Fruit fly (Drosophila melanogaster) whole organism, prepupa: ENCODE data around the gene CG11369.

ENCODE experiments used
- Blimp-1 ChIP-seq: fragments of 200-800 bp; sonication (Bioruptor generic); optimal IDR thresholded peaks from 3 replicates; lab custom pipeline; 2017; ENCODE audit warnings: missing biosample characterization, missing genetic modification characterization, mild to moderate bottlenecking, moderate library complexity, missing genetic modification reagents
- CG10631 ChIP-seq: fragments of 200-800 bp; sonication (Bioruptor generic); optimal IDR thresholded peaks from 2 replicates; lab custom pipeline; 2016; ENCODE audit warnings: missing biosample characterization, missing genetic modification characterization
- CG11762 ChIP-seq: fragments of 200-800 bp; sonication (Bioruptor generic); optimal IDR thresholded peaks from 3 replicates; lab custom pipeline; 2016; ENCODE audit warnings: missing biosample characterization, missing genetic modification characterization; ENCODE audit not compliant: insufficient read depth
- CG11902 ChIP-seq: fragments of 200-800 bp; sonication (Bioruptor generic); optimal IDR thresholded peaks from 3 replicates; lab custom pipeline; 2016; ENCODE audit warnings: missing biosample characterization, missing genetic modification characterization
- CG15336 ChIP-seq: fragments of 200-800 bp; sonication (Bioruptor generic); IDR thresholded peaks from 2 replicates; pipeline ENCODE4 v1.3.6; 2022; ENCODE audit warnings: missing biosample characterization, missing genetic modification characterization
- CG1621 ChIP-seq: fragments of 200-800 bp; sonication (Bioruptor generic); optimal IDR thresholded peaks from 3 replicates; lab custom pipeline; 2018; ENCODE audit warnings: missing biosample characterization, mild to moderate bottlenecking, missing genetic modification characterization
- CG16779 ChIP-seq: fragments of 200-800 bp; sonication (Bioruptor generic); optimal IDR thresholded peaks from 3 replicates; lab custom pipeline; 2017; ENCODE audit warnings: missing biosample characterization, mild to moderate bottlenecking, missing genetic modification characterization
- CG3032 ChIP-seq: fragments of 200-800 bp; optimal IDR thresholded peaks from 2 replicates; lab custom pipeline; 2019; ENCODE audit warnings: missing biosample characterization, mild to moderate bottlenecking, missing genetic modification characterization, moderate library complexity
- CG31627 ChIP-seq: fragments of 200-800 bp; sonication (Bioruptor generic); optimal IDR thresholded peaks from 3 replicates; lab custom pipeline; 2016; ENCODE audit warnings: missing biosample characterization, missing genetic modification characterization
- CG32006 ChIP-seq: fragments of 200-800 bp; sonication (Bioruptor generic); optimal IDR thresholded peaks from 3 replicates; lab custom pipeline; 2017; ENCODE audit warnings: missing biosample characterization, mild to moderate bottlenecking, missing genetic modification characterization
- CG34406 ChIP-seq: fragments of 200-800 bp; sonication (Bioruptor generic); optimal IDR thresholded peaks from 3 replicates; lab custom pipeline; 2016; ENCODE audit warnings: missing biosample characterization, missing genetic modification characterization
- CG3919 ChIP-seq: fragments of 200-800 bp; sonication (Bioruptor generic); optimal IDR thresholded peaks from 3 replicates; lab custom pipeline; 2016; ENCODE audit warnings: missing biosample characterization, missing genetic modification characterization
- CG4318 ChIP-seq: fragments of 200-800 bp; sonication (Bioruptor generic); optimal IDR thresholded peaks from 3 replicates; lab custom pipeline; 2017; ENCODE audit warnings: missing biosample characterization, mild to moderate bottlenecking, missing genetic modification characterization
- CG6163 ChIP-seq: fragments of 200-800 bp; sonication (Bioruptor generic); IDR thresholded peaks from 3 replicates; pipeline ENCODE4 v1.3.6; 2022; ENCODE audit warnings: missing biosample characterization, missing genetic modification characterization
- CG6276 ChIP-seq: fragments of 200-800 bp; sonication (Bioruptor generic); optimal IDR thresholded peaks from 2 replicates; lab custom pipeline; 2017; ENCODE audit warnings: missing biosample characterization, mild to moderate bottlenecking, missing genetic modification characterization
- CG6792 ChIP-seq: fragments of 200-800 bp; sonication (Bioruptor generic); optimal IDR thresholded peaks from 3 replicates; lab custom pipeline; 2016; ENCODE audit warnings: missing biosample characterization, missing genetic modification characterization
- CG6854 ChIP-seq: fragments of 200-800 bp; sonication (Bioruptor generic); optimal IDR thresholded peaks from 2 replicates; lab custom pipeline; 2017; ENCODE audit warnings: missing biosample characterization, mild to moderate bottlenecking, missing genetic modification characterization
- CG7368 ChIP-seq: fragments of 200-800 bp; sonication (Bioruptor generic); optimal IDR thresholded peaks from 3 replicates; lab custom pipeline; 2016; ENCODE audit warnings: missing biosample characterization, missing genetic modification characterization
- CG8119 ChIP-seq: fragments of 200-800 bp; sonication (Bioruptor generic); IDR thresholded peaks from 3 replicates; pipeline ENCODE4 v1.3.6; 2022; ENCODE audit warnings: missing biosample characterization, missing genetic modification characterization
- CG8319 ChIP-seq: fragments of 200-800 bp; sonication (Bioruptor generic); optimal IDR thresholded peaks from 3 replicates; lab custom pipeline; 2016; ENCODE audit warnings: missing biosample characterization, missing genetic modification characterization
- CG8632 ChIP-seq: fragments of 200-800 bp; sonication (Bioruptor generic); optimal IDR thresholded peaks from 3 replicates; lab custom pipeline; 2016; ENCODE audit warnings: missing biosample characterization, missing genetic modification characterization
- Eip75B ChIP-seq: fragments of 200-800 bp; sonication (Bioruptor generic); optimal IDR thresholded peaks from 3 replicates; lab custom pipeline; 2016; ENCODE audit warnings: missing biosample characterization, missing genetic modification characterization
- Eip78C ChIP-seq: fragments of 200-800 bp; sonication (Bioruptor generic); peaks from one replicate; lab custom pipeline; 2016; ENCODE audit warnings: missing biosample characterization, missing genetic modification characterization
- Eip93F ChIP-seq: fragments of 200-800 bp; sonication (Bioruptor generic); optimal IDR thresholded peaks from 2 replicates; lab custom pipeline; 2016; ENCODE audit warnings: missing biosample characterization, mild to moderate bottlenecking, missing genetic modification characterization
- Ets21C ChIP-seq: fragments of 200-800 bp; sonication (Bioruptor generic); optimal IDR thresholded peaks from 3 replicates; lab custom pipeline; 2016; ENCODE audit warnings: missing biosample characterization, missing genetic modification characterization
- Ets96B ChIP-seq: fragments of 200-800 bp; optimal IDR thresholded peaks from 2 replicates; lab custom pipeline; 2019; ENCODE audit warnings: missing biosample characterization, mild to moderate bottlenecking, missing genetic modification characterization, moderate library complexity
- Gug ChIP-seq: fragments of 200-800 bp; sonication (Bioruptor generic); IDR thresholded peaks from 2 replicates; pipeline ENCODE4 v1.3.6; 2022; ENCODE audit warnings: missing biosample characterization, missing genetic modification characterization
- Hr38 ChIP-seq: sonication (Bioruptor generic); optimal IDR thresholded peaks from 2 replicates; lab custom pipeline; 2016; ENCODE audit warnings: missing biosample characterization, missing genetic modification characterization
- Hr39 ChIP-seq: fragments of 200-800 bp; sonication (Bioruptor generic); optimal IDR thresholded peaks from 2 replicates; lab custom pipeline; 2016; ENCODE audit warnings: missing biosample characterization, missing genetic modification characterization
- Hr4 ChIP-seq: fragments of 200-800 bp; sonication (Bioruptor generic); optimal IDR thresholded peaks from 3 replicates; lab custom pipeline; 2016; ENCODE audit warnings: missing biosample characterization, missing genetic modification characterization
- Lpt ChIP-seq: fragments of 200-800 bp; sonication (Bioruptor generic); optimal IDR thresholded peaks from 3 replicates; lab custom pipeline; 2016; ENCODE audit warnings: missing biosample characterization, missing genetic modification characterization
- Met ChIP-seq: fragments of 200-800 bp; sonication (Bioruptor generic); optimal IDR thresholded peaks from 3 replicates; lab custom pipeline; 2016; ENCODE audit warnings: missing biosample characterization, missing genetic modification characterization
- OdsH ChIP-seq: fragments of 200-800 bp; sonication (Bioruptor generic); optimal IDR thresholded peaks from 3 replicates; lab custom pipeline; 2016; ENCODE audit warnings: missing biosample characterization, missing genetic modification characterization
- Smox ChIP-seq: fragments of 200-800 bp; sonication (Bioruptor generic); optimal IDR thresholded peaks from 3 replicates; lab custom pipeline; 2016; ENCODE audit warnings: missing biosample characterization, missing genetic modification characterization
- Sox102F ChIP-seq: fragments of 200-800 bp; sonication (Bioruptor generic); optimal IDR thresholded peaks from 2 replicates; lab custom pipeline; 2016; ENCODE audit warnings: missing biosample characterization, mild to moderate bottlenecking, missing genetic modification characterization
- Sox14 ChIP-seq: fragments of 200-800 bp; sonication (Bioruptor generic); optimal IDR thresholded peaks from 3 replicates; lab custom pipeline; 2016; ENCODE audit warnings: missing biosample characterization, missing genetic modification characterization
- Sox15 ChIP-seq: fragments of 200-800 bp; sonication (Bioruptor generic); optimal IDR thresholded peaks from 3 replicates; lab custom pipeline; 2016; ENCODE audit warnings: missing biosample characterization, missing genetic modification characterization
- cyc ChIP-seq: fragments of 200-800 bp; sonication (Bioruptor generic); optimal IDR thresholded peaks from 3 replicates; lab custom pipeline; 2016; ENCODE audit warnings: missing biosample characterization, missing genetic modification characterization
- dac ChIP-seq: fragments of 200-800 bp; sonication (Bioruptor generic); optimal IDR thresholded peaks from 2 replicates; lab custom pipeline; 2017; ENCODE audit warnings: missing biosample characterization, mild to moderate bottlenecking, missing genetic modification characterization
- dsx ChIP-seq: fragments of 200-800 bp; optimal IDR thresholded peaks from 3 replicates; lab custom pipeline; 2019; ENCODE audit warnings: missing biosample characterization, mild to moderate bottlenecking, missing genetic modification characterization, moderate library complexity; ENCODE audit not compliant: poor library complexity, severe bottlenecking
- eg ChIP-seq: fragments of 200-800 bp; sonication (Bioruptor generic); IDR thresholded peaks from 3 replicates; pipeline ENCODE4 v1.3.6; 2022; ENCODE audit warnings: missing biosample characterization, missing genetic modification characterization
- esn ChIP-seq: fragments of 200-800 bp; sonication (Bioruptor generic); optimal IDR thresholded peaks from 2 replicates; lab custom pipeline; 2016; ENCODE audit warnings: missing biosample characterization, mild to moderate bottlenecking, missing genetic modification characterization, moderate library complexity
- fd59A ChIP-seq: fragments of 200-800 bp; sonication (Bioruptor generic); optimal IDR thresholded peaks from 2 replicates; lab custom pipeline; 2017; ENCODE audit warnings: missing biosample characterization, mild to moderate bottlenecking, missing genetic modification characterization, missing genetic modification reagents
- fd85E ChIP-seq: fragments of 200-800 bp; sonication (Bioruptor generic); optimal IDR thresholded peaks from 3 replicates; lab custom pipeline; 2016; ENCODE audit warnings: missing biosample characterization, missing genetic modification characterization
- fkh ChIP-seq: fragments of 200-800 bp; sonication (Bioruptor generic); optimal IDR thresholded peaks from 3 replicates; lab custom pipeline; 2017; ENCODE audit warnings: missing biosample characterization, mild to moderate bottlenecking, missing genetic modification characterization, moderate library complexity
- lz ChIP-seq: fragments of 200-800 bp; sonication (Bioruptor generic); optimal IDR thresholded peaks from 3 replicates; lab custom pipeline; 2016; ENCODE audit warnings: missing biosample characterization, missing genetic modification characterization
- net ChIP-seq: fragments of 200-800 bp; sonication (Bioruptor generic); optimal IDR thresholded peaks from 3 replicates; lab custom pipeline; 2016; ENCODE audit warnings: missing biosample characterization, missing genetic modification characterization
- pdm3 ChIP-seq: fragments of 200-800 bp; sonication (Bioruptor generic); optimal IDR thresholded peaks from 3 replicates; lab custom pipeline; 2016; ENCODE audit warnings: missing biosample characterization, missing genetic modification characterization
- salr ChIP-seq, 2 experiments: fragments of 200-800 bp; sonication (Bioruptor generic); optimal IDR thresholded peaks; 3 replicates each; lab custom pipeline; 2016 to 2018; ENCODE audit warnings: missing biosample characterization in 2 of 2, missing genetic modification characterization in 2 of 2, mild to moderate bottlenecking in 1 of 2
- spab ChIP-seq: fragments of 200-800 bp; sonication (Bioruptor generic); optimal IDR thresholded peaks from 2 replicates; lab custom pipeline; 2017; ENCODE audit warnings: missing biosample characterization, mild to moderate bottlenecking, missing genetic modification characterization, missing genetic modification reagents
- ss ChIP-seq, 2 experiments: fragments of 200-800 bp; sonication (Bioruptor generic); optimal IDR thresholded peaks; 2 replicates in 1 of 2; 3 replicates in 1 of 2; lab custom pipeline; 2017 to 2018; ENCODE audit warnings: mild to moderate bottlenecking in 2 of 2, missing biosample characterization in 2 of 2, missing genetic modification characterization in 2 of 2, moderate library complexity in 1 of 2
- svp ChIP-seq: fragments of 200-800 bp; sonication (Bioruptor generic); peaks from one replicate; lab custom pipeline; 2016; ENCODE audit warnings: missing biosample characterization, missing genetic modification characterization
- vri ChIP-seq: fragments of 200-800 bp; sonication (Bioruptor generic); optimal IDR thresholded peaks from 3 replicates; lab custom pipeline; 2016; ENCODE audit warnings: missing biosample characterization, mild to moderate bottlenecking, missing genetic modification characterization

The CG11369 gene

dm6 chrX:7556270-7556669, 17.8 kb upstream of the CG11369 start:
- TF ChIP-seq Eip78C (GFP tag; lab: Kevin White, UChicago) = peak; percentile 79
- no peak for TF ChIP-seq fkh (GFP tag; lab: Kevin White, UChicago)
- TF ChIP-seq ss (GFP tag; optimal IDR thresholded peaks at IDR 0.05; lab: Kevin White, UChicago) = peak; percentile 14 to 17
- no peak for TF ChIP-seq CG6854
- no peak for TF ChIP-seq CG8632 (GFP tag; lab: Kevin White, UChicago)
- no peak for TF ChIP-seq Gug
- peak; percentile 27 for TF ChIP-seq cyc (GFP tag; lab: Kevin White, UChicago)
- peak; percentile 18 for TF ChIP-seq CG32006 (GFP tag; lab: Kevin White, UChicago)
- no peak for TF ChIP-seq fd85E (GFP tag; lab: Kevin White, UChicago)
- TF ChIP-seq CG11902 (GFP tag; lab: Kevin White, UChicago) = no peak
- peak; percentile 8 for TF ChIP-seq CG10631 (GFP tag; lab: Kevin White, UChicago)
- no peak for TF ChIP-seq Sox14 (GFP tag; lab: Kevin White, UChicago)
- no peak for TF ChIP-seq Hr4 (GFP tag; lab: Kevin White, UChicago)
- no peak for TF ChIP-seq Sox15 (GFP tag; lab: Kevin White, UChicago)
- no peak for TF ChIP-seq Blimp-1 (GFP tag; lab: Kevin White, UChicago)
- no peak for TF ChIP-seq CG16779 (tag; lab: Kevin White, UChicago)
- peak; percentile 46 for TF ChIP-seq esn (GFP tag; lab: Kevin White, UChicago)
- peak; percentile 27 for TF ChIP-seq Smox (GFP tag; lab: Kevin White, UChicago)
- no peak for TF ChIP-seq Lpt
- TF ChIP-seq CG11762 (GFP tag; lab: Kevin White, UChicago) = no peak
- TF ChIP-seq fd59A = peak; percentile 15
- TF ChIP-seq svp (GFP tag; lab: Kevin White, UChicago) = peak; percentile 81
- peak; percentile 51 for TF ChIP-seq CG3919 (GFP tag; lab: Kevin White, UChicago)
- no peak for TF ChIP-seq CG6276 (GFP tag; lab: Kevin White, UChicago)
- peak; percentile 32 for TF ChIP-seq CG3032
- TF ChIP-seq Ets21C (GFP tag; lab: Kevin White, UChicago) = no peak
- 0 out of 3 replicates have a peak, but pooled peaks have one; percentile 38 for TF ChIP-seq CG8119 (GFP tag; lab: Robert Waterston, UW)
- TF ChIP-seq spab (GFP tag; lab: Kevin White, UChicago) = peak; percentile 21
- peak; percentile 49; the same call in 2 of the 3 replicates for TF ChIP-seq CG6163 (GFP tag; lab: Robert Waterston, UW)
- no peak for TF ChIP-seq Hr38 (GFP tag; lab: Kevin White, UChicago)
- peak; percentile 43 for TF ChIP-seq pdm3
- peak; percentile 10 for TF ChIP-seq CG6792
- TF ChIP-seq Hr39 = peak; percentile 24
- no peak for TF ChIP-seq Eip93F (GFP tag; lab: Kevin White, UChicago)
- TF ChIP-seq net (GFP tag; lab: Kevin White, UChicago) = peak; percentile 7
- peak; percentile 29 for TF ChIP-seq Ets96B (tag; lab: Kevin White, UChicago)
- TF ChIP-seq dsx = peak; percentile 29
- TF ChIP-seq vri = no peak
- no peak for TF ChIP-seq eg (GFP tag; lab: Robert Waterston, UW)
- TF ChIP-seq Eip75B = peak; percentile 47
- TF ChIP-seq dac (GFP tag; lab: Kevin White, UChicago) = no peak
- TF ChIP-seq lz (GFP tag; lab: Kevin White, UChicago) = peak; percentile 33
- peak; percentile 12 for TF ChIP-seq OdsH (GFP tag; lab: Kevin White, UChicago)
- TF ChIP-seq CG34406 = peak; percentile 9
- peak; percentile 21; the same call in 1 of the 2 replicates for TF ChIP-seq CG15336 (GFP tag; lab: Robert Waterston, UW)
- TF ChIP-seq CG4318 = no peak
- peak; percentile 25 for TF ChIP-seq CG1621 (tag; lab: Kevin White, UChicago)
- TF ChIP-seq salr (GFP tag; optimal IDR thresholded peaks at IDR 0.05; lab: Kevin White, UChicago) = peak in 1 of 2 experiments; percentile 4
- TF ChIP-seq CG8319 (GFP tag; lab: Kevin White, UChicago) = no peak
- TF ChIP-seq Met (GFP tag; lab: Kevin White, UChicago) = peak; percentile 65
- TF ChIP-seq Sox102F = peak; percentile 6
- TF ChIP-seq CG7368 = peak; percentile 18
- TF ChIP-seq CG31627 (GFP tag; lab: Kevin White, UChicago) = peak; percentile 5
